Worm (Caenorhabditis elegans) whole organism, L2 larva: ENCODE data around the gene spig-9.

ENCODE experiments used
- C34F6.9 ChIP-seq: fragments of 150-350 bp; optimal IDR thresholded peaks from 2 replicates; lab custom pipeline; 2014; ENCODE audit warnings: missing biosample characterization, missing genetic modification characterization
- F13H6.1 ChIP-seq: sonication (generic microtip); optimal IDR thresholded peaks from 2 replicates; lab custom pipeline; 2016; ENCODE audit warnings: missing genetic modification characterization, missing compliant biosample characterization
- Y55F3AM.14 ChIP-seq: fragments of 200-800 bp; sonication (Bioruptor generic); optimal IDR thresholded peaks from 2 replicates; lab custom pipeline; 2018; ENCODE audit warnings: mild to moderate bottlenecking, missing genetic modification characterization, missing compliant biosample characterization
- aly-2 ChIP-seq: fragments of 150-350 bp; optimal IDR thresholded peaks from 2 replicates; lab custom pipeline; 2014; ENCODE audit warnings: missing biosample characterization, missing genetic modification characterization
- ama-1 ChIP-seq: fragments of 150-350 bp; optimal IDR thresholded peaks from 2 replicates; lab custom pipeline; 2018; ENCODE audit warnings: inconsistent platforms
- ceh-16 ChIP-seq: fragments of 150-350 bp; optimal IDR thresholded peaks from 2 replicates; lab custom pipeline; 2014; ENCODE audit warnings: missing biosample characterization, missing genetic modification characterization
- ceh-82 ChIP-seq: fragments of 150-350 bp; optimal IDR thresholded peaks from 2 replicates; lab custom pipeline; 2014; ENCODE audit warnings: missing biosample characterization, missing genetic modification characterization
- crh-2 ChIP-seq: sonication (generic microtip); optimal IDR thresholded peaks from 2 replicates; lab custom pipeline; 2017; ENCODE audit warnings: missing biosample characterization, missing genetic modification characterization
- dmd-4 ChIP-seq: sonication (generic microtip); optimal IDR thresholded peaks from 2 replicates; lab custom pipeline; 2017; ENCODE audit warnings: missing biosample characterization, missing genetic modification characterization
- fos-1 ChIP-seq: fragments of 150-350 bp; optimal IDR thresholded peaks from 2 replicates; lab custom pipeline; 2014; ENCODE audit warnings: missing biosample characterization, missing genetic modification characterization
- gmeb-1 ChIP-seq: fragments of 150-350 bp; optimal IDR thresholded peaks from 2 replicates; lab custom pipeline; 2014; ENCODE audit warnings: missing biosample characterization, missing genetic modification characterization
- lin-11 ChIP-seq: fragments of 150-350 bp; sonication (generic microtip); optimal IDR thresholded peaks from 2 replicates; lab custom pipeline; 2014; ENCODE audit warnings: missing biosample characterization, missing genetic modification characterization, inconsistent platforms, mixed read lengths
- lin-13 ChIP-seq: fragments of 150-350 bp; optimal IDR thresholded peaks from 2 replicates; lab custom pipeline; 2014; ENCODE audit warnings: missing biosample characterization, missing genetic modification reagents, missing genetic modification characterization
- lin-39 ChIP-seq: fragments of 150-350 bp; optimal IDR thresholded peaks from 2 replicates; lab custom pipeline; 2014; ENCODE audit warnings: missing biosample characterization, missing genetic modification reagents, missing genetic modification characterization
- lsy-2 ChIP-seq, 2 experiments: fragments of 150-350 bp in 1 of 2; sonication (generic microtip) in 1 of 2; optimal IDR thresholded peaks; 2 replicates each; lab custom pipeline; 2014 to 2017; ENCODE audit warnings: missing biosample characterization in 2 of 2, missing genetic modification characterization in 2 of 2
- mbf-1 ChIP-seq: sonication (generic microtip); optimal IDR thresholded peaks from 2 replicates; lab custom pipeline; 2017; ENCODE audit warnings: missing biosample characterization, missing genetic modification characterization
- nhr-12 ChIP-seq: fragments of 150-350 bp; optimal IDR thresholded peaks from 2 replicates; lab custom pipeline; 2014; ENCODE audit warnings: missing biosample characterization, missing genetic modification characterization
- nhr-129 ChIP-seq: fragments of 150-350 bp; optimal IDR thresholded peaks from 2 replicates; lab custom pipeline; 2014; ENCODE audit warnings: missing biosample characterization, missing genetic modification characterization
- nhr-21 ChIP-seq: fragments of 150-350 bp; optimal IDR thresholded peaks from 2 replicates; lab custom pipeline; 2014; ENCODE audit warnings: missing biosample characterization, missing genetic modification characterization
- nhr-23 ChIP-seq: fragments of 150-350 bp; optimal IDR thresholded peaks from 2 replicates; lab custom pipeline; 2014; ENCODE audit warnings: missing biosample characterization, missing genetic modification reagents, missing genetic modification characterization
- nhr-6 ChIP-seq: fragments of 150-350 bp; optimal IDR thresholded peaks from 2 replicates; lab custom pipeline; 2014; ENCODE audit warnings: missing biosample characterization, missing genetic modification characterization
- nhr-77 ChIP-seq: fragments of 150-350 bp; optimal IDR thresholded peaks from 2 replicates; lab custom pipeline; 2014; ENCODE audit warnings: missing biosample characterization, missing genetic modification characterization
- peb-1 ChIP-seq: fragments of 150-350 bp; optimal IDR thresholded peaks from 2 replicates; lab custom pipeline; 2014; ENCODE audit warnings: missing biosample characterization, missing genetic modification characterization
- skn-1 ChIP-seq: sonication (generic microtip); optimal IDR thresholded peaks from 2 replicates; lab custom pipeline; 2017; ENCODE audit warnings: missing biosample characterization, missing genetic modification characterization
- sma-3 ChIP-seq: sonication (generic microtip); optimal IDR thresholded peaks from 2 replicates; lab custom pipeline; 2016; ENCODE audit warnings: missing genetic modification reagents, missing genetic modification characterization, missing compliant biosample characterization
- sma-9 ChIP-seq, 2 experiments: fragments of 150-350 bp in 1 of 2; sonication (generic microtip) in 1 of 2; optimal IDR thresholded peaks; 2 replicates each; lab custom pipeline; 2014 to 2016; ENCODE audit warnings: missing genetic modification characterization in 2 of 2, mild to moderate bottlenecking in 1 of 2, missing biosample characterization in 1 of 2, missing compliant biosample characterization in 1 of 2, missing genetic modification reagents in 1 of 2, moderate library complexity in 1 of 2
- snpc-4 ChIP-seq: fragments of 150-350 bp; optimal IDR thresholded peaks from 2 replicates; lab custom pipeline; 2014; ENCODE audit warnings: missing biosample characterization, missing genetic modification characterization
- unc-39 ChIP-seq: fragments of 150-350 bp; optimal IDR thresholded peaks from 2 replicates; lab custom pipeline; 2014; ENCODE audit warnings: missing biosample characterization, missing genetic modification characterization
- unc-55 ChIP-seq: fragments of 150-350 bp; sonication (generic microtip); optimal IDR thresholded peaks from 3 replicates; lab custom pipeline; 2014; ENCODE audit warnings: missing biosample characterization, missing genetic modification reagents, missing genetic modification characterization
- unc-62 ChIP-seq: fragments of 150-350 bp; optimal IDR thresholded peaks from 2 replicates; lab custom pipeline; 2014; ENCODE audit warnings: missing biosample characterization, missing genetic modification reagents, missing genetic modification characterization
- zag-1 ChIP-seq: fragments of 150-350 bp; optimal IDR thresholded peaks from 2 replicates; lab custom pipeline; 2014; ENCODE audit warnings: missing biosample characterization, missing genetic modification characterization
- ztf-11 ChIP-seq: sonication (generic microtip); optimal IDR thresholded peaks from 2 replicates; lab custom pipeline; 2017; ENCODE audit warnings: missing biosample characterization, missing genetic modification characterization
- ztf-4 ChIP-seq: fragments of 150-350 bp; optimal IDR thresholded peaks from 2 replicates; lab custom pipeline; 2014; ENCODE audit warnings: missing biosample characterization, missing genetic modification characterization

Gene spig-9

DNA sequence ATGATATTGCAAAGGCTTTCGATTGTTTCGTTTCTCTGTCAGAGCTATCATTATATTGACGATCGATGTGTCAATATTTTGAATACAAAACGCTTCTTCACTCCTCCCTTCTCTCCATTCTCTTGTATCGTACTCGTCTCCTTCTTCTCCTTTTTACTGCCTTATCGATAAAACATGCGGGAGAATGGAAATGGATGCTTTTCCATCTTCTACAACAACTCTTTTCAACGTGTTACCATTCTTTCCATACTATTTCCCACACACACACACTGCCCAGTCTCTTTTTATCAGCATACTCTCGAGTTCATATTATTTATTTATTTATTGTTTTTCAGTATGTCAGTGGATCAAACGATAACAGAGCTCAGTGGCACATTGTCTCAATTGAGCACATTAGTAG, 33.0 kb downstream of the spig-9 start, which contains the start of gene C50B8.6:
TSS of gene C50B8.6 (plus strand) at position 336 of the 400 bp plus-strand sequence.
- TF ChIP-seq fos-1 (tag; lab: Kevin White, UChicago) = peak; percentile 60
- no peak for TF ChIP-seq lin-13 (GFP tag; lab: Kevin White, UChicago)

DNA sequence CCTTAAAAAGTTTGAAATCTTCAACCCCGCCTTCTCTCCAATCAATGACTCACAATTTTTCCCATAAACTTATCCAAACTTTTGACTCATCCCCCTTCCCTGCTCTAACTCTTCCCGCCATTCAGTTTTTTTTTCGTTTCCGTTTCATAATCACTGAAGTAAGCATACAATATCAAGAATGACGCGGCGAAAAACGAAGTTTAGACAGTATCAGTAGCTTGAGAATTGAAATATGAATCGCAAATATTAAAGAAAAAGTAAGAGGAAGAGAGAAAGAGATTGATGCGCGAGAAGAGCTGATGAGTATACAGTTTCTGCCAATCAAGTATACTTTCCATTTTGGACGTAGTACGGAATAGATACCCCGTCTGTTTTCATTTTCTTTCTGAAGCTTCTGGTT, 34.2 kb downstream of the spig-9 start:
- peak; percentile 88 for TF ChIP-seq fos-1 (tag; lab: Kevin White, UChicago)
- no peak for TF ChIP-seq skn-1

DNA sequence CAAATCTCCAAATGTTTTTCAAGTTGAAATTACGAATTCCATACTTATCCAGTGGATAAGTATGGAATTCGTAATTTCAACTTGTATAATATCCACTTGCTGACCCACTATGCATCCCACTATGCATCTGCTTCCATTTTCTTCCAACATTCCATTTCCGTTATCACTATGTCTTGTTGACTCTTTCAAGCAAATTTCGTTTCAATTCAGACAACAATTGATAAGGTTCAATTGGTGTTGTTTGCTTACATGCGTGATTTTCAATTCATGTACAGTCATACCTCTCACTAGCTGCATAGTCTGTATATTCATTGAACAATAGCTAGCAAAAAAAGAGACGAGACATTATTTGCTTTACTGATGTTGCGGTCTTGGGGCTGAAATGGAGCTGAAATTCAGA, 34.9 kb downstream of the spig-9 start:
- TF ChIP-seq sma-9 (GFP tag; optimal IDR thresholded peaks at IDR 0.05; lab: Kevin White, UChicago) (peak; percentile 28), sma-9 (tag; optimal IDR thresholded peaks at IDR 0.05; lab: Kevin White, UChicago) (no peak), crh-2 (tag; lab: Kevin White, UChicago) (no peak), lin-39 (tag; lab: Kevin White, UChicago) (no peak), fos-1 (tag; lab: Kevin White, UChicago) (peak; percentile 93), nhr-12 (tag; lab: Kevin White, UChicago) (no peak), gmeb-1 (tag; lab: Kevin White, UChicago) (peak; percentile 7), nhr-6 (tag; lab: Kevin White, UChicago) (no peak), Y55F3AM.14 (GFP tag; lab: Kevin White, UChicago) (no peak), ztf-11 (tag; lab: Kevin White, UChicago) (no peak), nhr-129 (no peak), dmd-4 (tag; lab: Kevin White, UChicago) (no peak), unc-39 (tag; lab: Kevin White, UChicago) (no peak), lin-11 (no peak), ama-1 (lab: Kevin White, UChicago) (no peak), ztf-4 (tag; lab: Kevin White, UChicago) (no peak), ceh-16 (no peak), zag-1 (tag; lab: Kevin White, UChicago) (no peak), unc-62 (GFP tag; lab: Kevin White, UChicago) (no peak)

DNA sequence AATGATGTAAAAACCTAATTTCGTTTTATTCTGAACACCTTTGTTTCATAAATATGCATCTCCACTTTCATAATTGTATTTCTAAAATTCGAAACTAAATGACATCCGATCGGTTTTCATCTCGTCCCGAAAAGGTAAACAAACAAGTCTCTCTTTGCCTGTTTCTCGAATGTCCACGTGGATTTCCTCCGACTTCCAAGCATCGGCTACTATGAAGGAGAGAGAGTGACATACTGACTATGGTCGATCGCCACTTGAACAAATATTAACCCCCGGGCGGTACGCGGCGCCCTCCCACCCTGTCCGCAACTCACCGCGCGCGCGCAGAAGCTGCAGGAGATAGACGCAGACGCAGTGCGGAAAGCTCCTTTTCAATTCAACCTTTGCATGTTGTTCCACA, 35.8 kb downstream of the spig-9 start:
- TF ChIP-seq nhr-77 (tag; lab: Kevin White, UChicago) (no peak), lin-39 (tag; lab: Kevin White, UChicago) (no peak), unc-55 (GFP tag; lab: Kevin White, UChicago) (no peak), lsy-2 (tag; optimal IDR thresholded peaks at IDR 0.05; lab: Kevin White, UChicago) (no peak), ceh-82 (tag; lab: Kevin White, UChicago) (no peak), gmeb-1 (tag; lab: Kevin White, UChicago) (no peak), ama-1 (lab: Kevin White, UChicago) (no peak), Y55F3AM.14 (GFP tag; lab: Kevin White, UChicago) (no peak), snpc-4 (tag; lab: Kevin White, UChicago) (no peak), sma-3 (GFP tag; lab: Kevin White, UChicago) (no peak), zag-1 (tag; lab: Kevin White, UChicago) (no peak), aly-2 (tag; lab: Kevin White, UChicago) (no peak), nhr-21 (tag; lab: Kevin White, UChicago) (no peak), F13H6.1 (tag; lab: Kevin White, UChicago) (no peak)

DNA sequence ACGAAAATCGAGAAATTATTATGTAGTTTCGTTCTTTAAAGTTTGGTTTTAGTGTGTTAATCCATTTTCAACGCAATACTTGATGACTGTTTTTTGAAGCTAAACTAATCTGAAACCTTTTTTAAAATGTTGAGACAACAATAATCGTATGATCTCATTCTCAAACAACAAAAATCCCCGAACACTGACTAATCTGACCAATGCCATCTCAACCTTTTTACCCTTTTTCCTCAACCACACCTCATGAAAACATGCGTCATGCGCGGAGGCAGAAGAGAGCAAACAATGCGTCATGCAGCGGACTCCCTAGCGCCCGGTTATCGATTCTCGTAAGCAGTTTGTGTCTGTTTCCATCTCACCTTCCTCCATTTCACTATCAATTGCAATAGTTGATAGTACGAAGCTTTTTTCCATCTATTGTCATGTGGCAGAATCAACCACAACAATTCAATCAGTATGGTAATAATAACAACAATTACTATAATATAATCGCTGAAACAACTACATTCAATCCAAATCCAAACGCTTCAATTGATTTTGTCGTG, 39.9 kb downstream of the spig-9 start, which contains the start of gene C50B8.4:
TSS of gene C50B8.4 (plus strand) at position 299 of the 545 bp plus-strand sequence.
- TF ChIP-seq peb-1 (no peak), nhr-6 (tag; lab: Kevin White, UChicago) (no peak), fos-1 (tag; lab: Kevin White, UChicago) (peak; percentile 86)

DNA sequence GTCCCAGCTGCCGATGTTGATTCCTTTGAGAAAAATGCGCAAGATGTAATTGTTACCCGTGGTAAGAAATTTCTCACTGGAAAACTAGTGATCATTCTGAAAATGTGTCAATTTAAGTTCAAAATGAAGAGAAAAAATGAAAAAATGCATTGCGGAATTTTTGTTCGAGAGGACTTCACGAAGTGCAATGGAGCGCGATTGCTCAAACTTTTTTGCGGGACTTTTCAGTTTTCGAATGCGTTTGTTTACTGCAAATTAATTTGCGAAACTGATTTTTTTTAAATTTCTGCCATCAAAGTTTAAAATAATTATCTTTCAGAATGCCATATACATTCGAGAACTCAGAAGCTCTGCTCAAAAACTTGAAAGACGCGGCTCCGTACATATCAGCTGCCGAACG, 43.1 kb downstream of the spig-9 start, which contains the start of the genes nuaf-1 and bir-2:
TSS of gene nuaf-1 (minus strand) at position 98 of the 400 bp plus-strand sequence.
TSS of gene bir-2 (plus strand) at position 318 of the 400 bp plus-strand sequence.
- TF ChIP-seq sma-9 (GFP tag; optimal IDR thresholded peaks at IDR 0.05; lab: Kevin White, UChicago) = peak; percentile 50
- TF ChIP-seq sma-9 (tag; optimal IDR thresholded peaks at IDR 0.05; lab: Kevin White, UChicago) = no peak
- TF ChIP-seq dmd-4 (tag; lab: Kevin White, UChicago) = no peak
- no peak for TF ChIP-seq Y55F3AM.14 (GFP tag; lab: Kevin White, UChicago)
- peak; percentile 28 for TF ChIP-seq lin-13 (GFP tag; lab: Kevin White, UChicago)
- TF ChIP-seq lin-39 (tag; lab: Kevin White, UChicago) = no peak
- no peak for TF ChIP-seq mbf-1
- TF ChIP-seq nhr-129 = peak; percentile 40
- TF ChIP-seq nhr-23 (tag; lab: Kevin White, UChicago) = no peak
- peak; percentile 42 for TF ChIP-seq sma-3 (GFP tag; lab: Kevin White, UChicago)
- peak; percentile 74 for TF ChIP-seq gmeb-1 (tag; lab: Kevin White, UChicago)
- TF ChIP-seq unc-55 (GFP tag; lab: Kevin White, UChicago) = peak; percentile 78
- peak; percentile 42 for TF ChIP-seq fos-1 (tag; lab: Kevin White, UChicago)
- TF ChIP-seq ztf-4 (tag; lab: Kevin White, UChicago) = no peak
- TF ChIP-seq crh-2 (tag; lab: Kevin White, UChicago) = peak; percentile 67
- TF ChIP-seq F13H6.1 (tag; lab: Kevin White, UChicago) = peak; percentile 31
- peak; percentile 10 to 68 for TF ChIP-seq lsy-2 (tag; optimal IDR thresholded peaks at IDR 0.05; lab: Kevin White, UChicago)
- peak; percentile 11 for TF ChIP-seq nhr-21 (tag; lab: Kevin White, UChicago)
- TF ChIP-seq C34F6.9 (tag; lab: Kevin White, UChicago) = peak; percentile 62
